Worm (Caenorhabditis elegans) whole organism, young adult: ENCODE data around the gene B0336.12.

Source experiments
- C06A6.2 ChIP-seq: fragments of 200-800 bp; sonication (Bioruptor generic); conservative IDR thresholded peaks from 2 replicates; pipeline ENCODE4 v1.3.6; 2022; ENCODE audit warnings: missing genetic modification characterization, missing compliant biosample characterization
- D2030.7 ChIP-seq: fragments of 200-800 bp; sonication (Bioruptor generic); IDR thresholded peaks from 2 replicates; pipeline ENCODE4 v1.3.6; 2022; ENCODE audit warnings: missing genetic modification reagents, missing genetic modification characterization, missing compliant biosample characterization
- F23B12.7 ChIP-seq: sonication (generic microtip); optimal IDR thresholded peaks from 2 replicates; lab custom pipeline; 2017; ENCODE audit warnings: missing genetic modification characterization, mild to moderate bottlenecking, missing compliant biosample characterization, antibody characterized with exemption, moderate library complexity; ENCODE audit not compliant: insufficient read depth
- F57A8.1 ChIP-seq: fragments of 200-800 bp; sonication (Bioruptor generic); optimal IDR thresholded peaks from 2 replicates; lab custom pipeline; 2018; ENCODE audit warnings: mild to moderate bottlenecking, missing genetic modification characterization, moderate library complexity, missing compliant biosample characterization
- Y67H2A.10 ChIP-seq: fragments of 200-800 bp; sonication (Bioruptor generic); conservative IDR thresholded peaks from 2 replicates; pipeline ENCODE4 v1.3.6; 2022; ENCODE audit warnings: missing genetic modification reagents, missing genetic modification characterization, missing compliant biosample characterization
- akir-1 ChIP-seq: fragments of 200-800 bp; sonication (Bioruptor generic); optimal IDR thresholded peaks from 2 replicates; lab custom pipeline; 2018; ENCODE audit warnings: mild to moderate bottlenecking, missing genetic modification characterization, moderate library complexity, missing compliant biosample characterization
- ama-1 ChIP-seq, 3 experiments: fragments of 150-350 bp in 1 of 3; sonication (generic microtip) in 2 of 3; optimal IDR thresholded peaks; 2 replicates each; lab custom pipeline; 2014 to 2018; ENCODE audit warnings: missing biosample characterization in 2 of 3, missing genetic modification characterization in 2 of 3, missing genetic modification reagents in 2 of 3
- aptf-3 ChIP-seq: fragments of 200-800 bp; sonication (Bioruptor generic); IDR thresholded peaks from 2 replicates; pipeline ENCODE4 v1.3.6; 2022; ENCODE audit warnings: missing genetic modification characterization, missing compliant biosample characterization
- atf-7 ChIP-seq: sonication (generic microtip); optimal IDR thresholded peaks from 2 replicates; lab custom pipeline; 2017; ENCODE audit warnings: mild to moderate bottlenecking, missing genetic modification characterization, missing compliant biosample characterization
- athp-1 ChIP-seq: sonication (generic microtip); optimal IDR thresholded peaks from 2 replicates; lab custom pipeline; 2017; ENCODE audit warnings: mild to moderate bottlenecking, missing genetic modification characterization, missing compliant biosample characterization
- attf-6 ChIP-seq: fragments of 200-800 bp; sonication (Bioruptor generic); IDR thresholded peaks from 2 replicates; pipeline ENCODE4 v1.3.6; 2022; ENCODE audit warnings: missing genetic modification reagents, missing genetic modification characterization, missing compliant biosample characterization
- dox-1 ChIP-seq: fragments of 200-800 bp; sonication (Bioruptor generic); IDR thresholded peaks from 2 replicates; pipeline ENCODE4 v1.3.6; 2022; ENCODE audit warnings: missing genetic modification reagents, missing genetic modification characterization, missing compliant biosample characterization
- egl-18 ChIP-seq: fragments of 200-800 bp; sonication (Bioruptor generic); IDR thresholded peaks from 2 replicates; pipeline ENCODE4 v1.3.6; 2022; ENCODE audit warnings: missing genetic modification reagents, missing genetic modification characterization, missing compliant biosample characterization
- ets-4 ChIP-seq: fragments of 200-800 bp; sonication (Bioruptor generic); optimal IDR thresholded peaks from 2 replicates; lab custom pipeline; 2018; ENCODE audit warnings: mild to moderate bottlenecking, missing genetic modification characterization, missing compliant biosample characterization
- fkh-3 ChIP-seq: sonication (generic microtip); optimal IDR thresholded peaks from 2 replicates; lab custom pipeline; 2016; ENCODE audit warnings: mild to moderate bottlenecking, missing genetic modification characterization, missing compliant biosample characterization
- gei-17 ChIP-seq: fragments of 200-800 bp; sonication (Bioruptor generic); optimal IDR thresholded peaks from 2 replicates; lab custom pipeline; 2018; ENCODE audit warnings: mild to moderate bottlenecking, missing genetic modification characterization, missing compliant biosample characterization
- him-1 ChIP-seq: sonication (generic microtip); optimal IDR thresholded peaks from 2 replicates; lab custom pipeline; 2016; ENCODE audit warnings: missing genotype, missing genetic modification reagents, missing genetic modification characterization, missing compliant biosample characterization
- hmg-20 ChIP-seq: fragments of 200-800 bp; sonication (Bioruptor generic); IDR thresholded peaks from 2 replicates; pipeline ENCODE4 v1.3.6; 2022; ENCODE audit warnings: missing genetic modification reagents, missing genetic modification characterization, missing compliant biosample characterization
- hrde-1 ChIP-seq: sonication (generic microtip); optimal IDR thresholded peaks from 2 replicates; lab custom pipeline; 2016; ENCODE audit warnings: missing genetic modification characterization, mild to moderate bottlenecking, missing compliant biosample characterization, moderate library complexity, missing genotype, missing genetic modification reagents, borderline replicate concordance
- lag-1 ChIP-seq: fragments of 200-800 bp; sonication (Bioruptor generic); IDR thresholded peaks from 2 replicates; pipeline ENCODE4 v1.3.6; 2022; ENCODE audit warnings: missing genetic modification reagents, missing genetic modification characterization, missing compliant biosample characterization
- lsy-27 ChIP-seq: sonication (generic microtip); optimal IDR thresholded peaks from 2 replicates; lab custom pipeline; 2017; ENCODE audit warnings: missing genetic modification characterization, mild to moderate bottlenecking, missing compliant biosample characterization, antibody characterized with exemption, missing genotype, borderline replicate concordance; ENCODE audit not compliant: insufficient read depth
- mes-4 ChIP-seq: sonication (generic microtip); optimal IDR thresholded peaks from 2 replicates; lab custom pipeline; 2016; ENCODE audit warnings: missing genotype, missing genetic modification characterization, missing compliant biosample characterization
- mxl-1 ChIP-seq: sonication (generic microtip); optimal IDR thresholded peaks from 2 replicates; lab custom pipeline; 2016; ENCODE audit warnings: missing genetic modification characterization, missing compliant biosample characterization
- nhr-120 ChIP-seq: fragments of 200-800 bp; sonication (Bioruptor generic); IDR thresholded peaks from 2 replicates; pipeline ENCODE4 v1.3.6; 2022; ENCODE audit warnings: missing genetic modification characterization, missing compliant biosample characterization
- nhr-27 ChIP-seq: fragments of 200-800 bp; sonication (Bioruptor generic); optimal IDR thresholded peaks from 2 replicates; lab custom pipeline; 2018; ENCODE audit warnings: mild to moderate bottlenecking, missing genetic modification characterization, moderate library complexity, missing compliant biosample characterization
- nhr-90 ChIP-seq: sonication (generic microtip); optimal IDR thresholded peaks from 2 replicates; lab custom pipeline; 2016; ENCODE audit warnings: missing genotype, mild to moderate bottlenecking, missing genetic modification characterization, missing compliant biosample characterization
- snpc-1.1 ChIP-seq: sonication (generic microtip); optimal IDR thresholded peaks from 2 replicates; lab custom pipeline; 2017; ENCODE audit warnings: missing genetic modification characterization, mild to moderate bottlenecking, missing compliant biosample characterization, antibody characterized with exemption, moderate library complexity, missing genotype, missing genetic modification reagents; ENCODE audit not compliant: insufficient read depth
- snpc-4 ChIP-seq, 5 experiments: fragments of 150-350 bp in 1 of 5; sonication (generic microtip) in 4 of 5; optimal IDR thresholded peaks; 2 replicates each; lab custom pipeline; 2014 to 2018; ENCODE audit warnings: missing genetic modification characterization in 5 of 5, missing biosample characterization in 3 of 5, antibody characterized with exemption in 2 of 5, mild to moderate bottlenecking in 2 of 5, missing compliant biosample characterization in 2 of 5, missing genotype in 2 of 5, moderate library complexity in 2 of 5, missing genetic modification reagents in 1 of 5
- unc-130 ChIP-seq: sonication (generic microtip); optimal IDR thresholded peaks from 2 replicates; lab custom pipeline; 2016; ENCODE audit warnings: missing genetic modification reagents, missing genetic modification characterization, missing compliant biosample characterization
- zfh-2 ChIP-seq: fragments of 200-800 bp; sonication (Bioruptor generic); conservative IDR thresholded peaks from 2 replicates; pipeline ENCODE4 v1.3.6; 2022; ENCODE audit warnings: missing genetic modification reagents, missing genetic modification characterization, missing compliant biosample characterization
- zim-3 ChIP-seq: sonication (generic microtip); optimal IDR thresholded peaks from 2 replicates; lab custom pipeline; 2017; ENCODE audit warnings: mild to moderate bottlenecking, missing genetic modification characterization, moderate library complexity, missing compliant biosample characterization
- ztf-18 ChIP-seq: sonication (generic microtip); optimal IDR thresholded peaks from 2 replicates; lab custom pipeline; 2016; ENCODE audit warnings: missing genotype, mild to moderate bottlenecking, missing genetic modification characterization, missing compliant biosample characterization
- ztf-26 ChIP-seq: sonication (generic microtip); optimal IDR thresholded peaks from 2 replicates; lab custom pipeline; 2017; ENCODE audit warnings: missing genetic modification characterization, missing compliant biosample characterization
- ztf-28 ChIP-seq: fragments of 200-800 bp; sonication (Bioruptor generic); IDR thresholded peaks from 2 replicates; pipeline ENCODE4 v1.3.6; 2022; ENCODE audit warnings: missing genetic modification reagents, missing genetic modification characterization, missing compliant biosample characterization
- ztf-6 ChIP-seq: fragments of 200-800 bp; sonication (Bioruptor generic); IDR thresholded peaks from 2 replicates; pipeline ENCODE4 v1.3.6; 2022; ENCODE audit warnings: missing genetic modification reagents, missing genetic modification characterization, missing compliant biosample characterization

Gene B0336.12

ce11 chrIII:5748360-5748759 lies 38.4 kb upstream of the B0336.12 start:
- TF ChIP-seq egl-18 (GFP tag; lab: Robert Waterston, UW) (no peak), ztf-6 (GFP tag; lab: Robert Waterston, UW) (no peak), snpc-1.1 (peak; percentile 70), nhr-120 (GFP tag; lab: Robert Waterston, UW) (no peak), snpc-4 (GFP tag; optimal IDR thresholded peaks at IDR 0.05; lab: Kevin White, UChicago) (no peak), snpc-4 (tag; optimal IDR thresholded peaks at IDR 0.05; lab: Kevin White, UChicago) (peak in 3 of 4 experiments; percentile 70 to 90 (median 90))

ce11 chrIII:5747185-5747584 lies 37.2 kb upstream of the B0336.12 start, which contains the start of gene B0244.4:
Gene B0244.4 (plus strand): TSS chrIII:5747485.
- TF ChIP-seq ztf-26 (tag; lab: Kevin White, UChicago) (no peak), unc-130 (GFP tag; lab: Kevin White, UChicago) (no peak), mes-4 (tag; lab: Kevin White, UChicago) (no peak), dox-1 (GFP tag; lab: Robert Waterston, UW) (no peak), C06A6.2 (GFP tag; lab: Robert Waterston, UW) (no peak), gei-17 (no peak), D2030.7 (no peak), ztf-28 (GFP tag; lab: Robert Waterston, UW) (no peak), him-1 (tag; lab: Kevin White, UChicago) (no peak), atf-7 (tag; lab: Kevin White, UChicago) (no peak), hmg-20 (no peak), zfh-2 (no peak), ama-1 (optimal IDR thresholded peaks at IDR 0.05; lab: Kevin White, UChicago) (no peak), ama-1 (GFP tag; optimal IDR thresholded peaks at IDR 0.05; lab: Kevin White, UChicago) (no peak), akir-1 (GFP tag; lab: Kevin White, UChicago) (no peak), lag-1 (no peak)

- TF ChIP-seq mxl-1, result no peak
- TF ChIP-seq aptf-3 (GFP tag; lab: Robert Waterston, UW), result no peak
- no peak for TF ChIP-seq F57A8.1 (GFP tag; lab: Kevin White, UChicago)
- TF ChIP-seq F23B12.7 (tag; lab: Kevin White, UChicago), result no peak
- no peak for TF ChIP-seq athp-1
- no peak for TF ChIP-seq fkh-3 (tag; lab: Kevin White, UChicago)
- TF ChIP-seq D2030.7, result no peak
Observed at ce11 chrIII:5744579-5744978, 34.6 kb upstream of the B0336.12 start, which contains the start of gene B0244.5. Gene B0244.5 (plus strand): TSS chrIII:5744879.

- TF ChIP-seq F57A8.1 (GFP tag; lab: Kevin White, UChicago) (no peak), nhr-90 (no peak), hrde-1 (no peak), lsy-27 (no peak), nhr-27 (tag; lab: Kevin White, UChicago) (no peak), F23B12.7 (tag; lab: Kevin White, UChicago) (no peak), zim-3 (tag; lab: Kevin White, UChicago) (no peak), Y67H2A.10 (GFP tag; lab: Robert Waterston, UW) (no peak), attf-6 (GFP tag; lab: Robert Waterston, UW) (no peak), ztf-18 (tag; lab: Kevin White, UChicago) (no peak), gei-17 (no peak), ets-4 (no peak)
Observed at ce11 chrIII:5743084-5743483, 33.1 kb upstream of the B0336.12 start, which contains the start of gene B0244.15. Gene B0244.15 (plus strand): TSS chrIII:5743384.
